Fruit fly (Drosophila melanogaster): Measurements from ENCODE around the gene Golgin104.
A peak's percentile ranks its signal among the peaks of the same experiment; 100 is the strongest.

The Golgin104 gene

DNA sequence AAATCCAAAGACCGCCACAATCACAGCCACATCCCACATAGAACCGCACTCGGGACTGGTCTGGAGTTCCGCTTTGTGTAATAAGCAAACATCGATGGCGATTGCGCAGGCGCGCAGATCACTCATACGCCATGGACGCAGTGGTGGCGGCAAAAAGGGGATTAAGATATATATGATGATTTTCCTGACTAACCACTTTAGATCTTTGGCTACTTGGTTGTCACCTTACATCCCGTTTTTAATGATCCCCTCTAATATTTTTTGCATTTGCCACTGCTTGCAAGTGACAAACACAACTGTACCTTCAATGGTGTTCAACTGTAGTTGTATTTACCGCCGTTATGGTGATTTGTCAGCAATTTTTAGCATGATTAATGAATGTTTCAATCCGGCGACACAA is 41.8 kb downstream of the Golgin104 start (continued):
- TF ChIP-seq CG4360 (GFP tag; IDR thresholded peaks at IDR 0.05) (no peak), CG32772 (GFP tag; IDR thresholded peaks at IDR 0.05) (no peak), sisA (GFP tag; IDR thresholded peaks at IDR 0.05) (peak; percentile 21; the same call in 1 of the 2 replicates), Drgx (GFP tag; IDR thresholded peaks at IDR 0.05) (peak; percentile 86), row (GFP tag; IDR thresholded peaks at IDR 0.05) (peak; percentile 40; the same call in 1 of the 3 replicates), gem (tag; optimal IDR thresholded peaks at IDR 0.05) (peak; percentile 35), CG7963 (GFP tag; IDR thresholded peaks at IDR 0.05; ENCODE audit: partially characterized antibody) (no peak), CG9932 (GFP tag; IDR thresholded peaks at IDR 0.05) (peak; percentile 75), unpg (GFP tag; optimal IDR thresholded peaks at IDR 0.05) (peak; percentile 20), lab (GFP tag; optimal IDR thresholded peaks at IDR 0.05) (peak; percentile 72), pho (GFP tag; optimal IDR thresholded peaks at IDR 0.05) (peak; percentile 4), Meics (GFP tag; optimal IDR thresholded peaks at IDR 0.05) (peak; percentile 30), cwo (GFP tag; optimal IDR thresholded peaks at IDR 0.05) (peak; percentile 9), cato (GFP tag; optimal IDR thresholded peaks at IDR 0.05; ENCODE audit: borderline replicate concordance) (no peak), gce (GFP tag; IDR thresholded peaks at IDR 0.05) (no peak), HLH3B (GFP tag; IDR thresholded peaks at IDR 0.05) (peak; percentile 25; the same call in 1 of the 2 replicates), her (GFP tag; optimal IDR thresholded peaks at IDR 0.05) (peak; percentile 40)

DNA sequence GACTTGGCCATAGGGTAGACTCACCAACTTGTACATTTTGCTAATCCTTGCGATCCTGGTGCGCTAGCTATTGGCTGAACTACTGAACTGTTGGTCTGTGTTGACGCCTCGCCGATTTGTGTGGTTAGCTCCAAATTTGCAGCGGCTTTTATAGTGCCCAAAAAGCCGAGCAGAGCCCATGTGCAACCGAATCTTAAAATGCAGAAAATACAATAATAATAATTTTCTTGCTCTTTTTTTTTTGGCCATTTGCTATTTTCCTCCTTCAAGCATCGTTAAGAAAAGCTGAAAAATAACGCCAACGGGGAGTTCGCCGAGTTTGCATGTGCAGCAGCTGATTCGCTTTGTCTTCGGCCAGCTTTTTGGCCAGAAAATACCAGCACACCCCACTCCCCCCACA is 43.4 kb downstream of the Golgin104 start, which contains the start of gene CG13042:
Gene CG13042, minus strand, starts transcription at position 101 of the 400 bp plus-strand sequence.
- TF ChIP-seq CG17361 (GFP tag; IDR thresholded peaks at IDR 0.05) (no peak), Gug (GFP tag; IDR thresholded peaks at IDR 0.05) (0 out of 4 replicates have a peak, but pooled peaks have one; percentile 2), CG18619 (GFP tag; optimal IDR thresholded peaks at IDR 0.05) (no peak)

DNA sequence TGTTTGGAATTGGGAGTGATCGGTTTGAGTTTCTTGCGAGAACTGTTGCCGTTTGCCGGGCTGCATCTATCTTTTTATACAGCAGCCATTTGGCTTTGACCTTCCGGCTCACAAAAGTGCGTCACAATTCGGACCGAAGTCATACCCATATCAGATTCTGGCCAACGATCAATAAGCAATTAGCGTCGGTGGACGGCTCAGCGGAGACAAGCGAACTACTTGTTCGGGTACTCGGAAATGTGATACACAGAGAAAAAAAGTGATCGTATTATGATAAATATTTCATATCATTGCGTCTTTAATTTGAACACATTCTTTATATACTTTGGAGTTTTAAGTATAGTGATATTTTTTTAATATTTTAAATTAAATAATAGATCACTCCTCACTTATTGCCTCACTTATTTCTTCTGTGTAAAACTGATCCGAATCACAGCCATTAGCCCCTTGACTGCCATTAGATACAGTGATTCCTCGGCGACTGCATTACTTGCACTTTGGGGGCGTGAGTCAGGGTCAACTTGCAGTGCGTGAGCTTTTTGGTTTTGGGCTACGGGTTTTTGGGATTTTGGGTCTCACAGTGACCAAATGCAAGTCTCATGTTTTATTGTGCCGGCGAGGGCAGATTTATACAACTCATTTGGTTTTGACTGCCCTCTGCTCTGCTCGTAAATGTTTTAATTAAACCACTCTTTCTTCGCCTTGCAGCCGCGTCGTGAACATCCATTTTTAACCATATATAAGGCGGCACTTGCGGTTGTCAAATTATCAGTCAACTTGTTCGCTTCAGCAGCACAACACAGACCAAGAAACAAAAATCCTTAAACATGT is 45.7 kb downstream of the Golgin104 start, which contains the start of the genes CG13043 and CG13063:
Gene CG13043, minus strand, starts transcription at position 51 of the 831 bp plus-strand sequence.
Gene CG13063, plus strand, starts transcription at position 781 of the 831 bp plus-strand sequence.
- TF ChIP-seq CG30431 (GFP tag; optimal IDR thresholded peaks at IDR 0.05) (no peak), zfh1 (GFP tag; IDR thresholded peaks at IDR 0.05) (no peak), CG4820 (GFP tag; optimal IDR thresholded peaks at IDR 0.05) (no peak), Kr (GFP tag; optimal IDR thresholded peaks at IDR 0.05) (no peak), CG11560 (tag; IDR thresholded peaks at IDR 0.05) (no peak), CoRest (tag; optimal IDR thresholded peaks at IDR 0.05) (peak; percentile 7), CG7839 (tag; optimal IDR thresholded peaks at IDR 0.05) (peak; percentile 26), hkb (optimal IDR thresholded peaks at IDR 0.05) (no peak), hkb (GFP tag; IDR thresholded peaks at IDR 0.05) (0 out of 2 replicates have a peak, but pooled peaks have one; percentile 25), CG14050 (GFP tag; IDR thresholded peaks at IDR 0.05) (no peak), ken (GFP tag; IDR thresholded peaks at IDR 0.05) (no peak), Atf6 (GFP tag; IDR thresholded peaks at IDR 0.05) (peak; percentile 15; the same call in 1 of the 2 replicates), CG13424 (tag; optimal IDR thresholded peaks at IDR 0.05) (peak; percentile 34), Myb (GFP tag; optimal IDR thresholded peaks at IDR 0.05) (no peak), trh (GFP tag; optimal IDR thresholded peaks at IDR 0.05) (no peak), CG14441 (GFP tag; IDR thresholded peaks at IDR 0.05) (0 out of 2 replicates have a peak, but pooled peaks have one; percentile 27), ash1 (GFP tag; optimal IDR thresholded peaks at IDR 0.05) (no peak), CG6813 (GFP tag; optimal IDR thresholded peaks at IDR 0.05) (no peak), pho (GFP tag; optimal IDR thresholded peaks at IDR 0.05) (no peak), CG7963 (GFP tag; IDR thresholded peaks at IDR 0.05; ENCODE audit: partially characterized antibody) (no peak), CG13123 (GFP tag; optimal IDR thresholded peaks at IDR 0.05) (no peak), CG11504 (tag; optimal IDR thresholded peaks at IDR 0.05) (peak; percentile 59), Bteb2 (GFP tag; optimal IDR thresholded peaks at IDR 0.05) (no peak), pan (optimal IDR thresholded peaks at IDR 0.05) (no peak), pan (GFP tag; optimal IDR thresholded peaks at IDR 0.05 in 1 of 2, IDR thresholded peaks at IDR 0.05 in 1 of 2) (no peak), corto (GFP tag; optimal IDR thresholded peaks at IDR 0.05) (no peak), mirr (GFP tag; optimal IDR thresholded peaks at IDR 0.05) (no peak), fd3F (GFP tag; optimal IDR thresholded peaks at IDR 0.05) (no peak), mld (GFP tag; IDR thresholded peaks at IDR 0.05; ENCODE audit: partially characterized antibody) (no peak)
